Worm (Caenorhabditis elegans) whole organism, L3 larva: ENCODE data around the gene nlp-81.

Experiments used
- R02D3.7 ChIP-seq: fragments of 150-350 bp; optimal IDR thresholded peaks from 2 replicates; lab custom pipeline; 2014; ENCODE audit warnings: missing biosample characterization, missing genetic modification characterization
- aly-2 ChIP-seq: fragments of 150-350 bp; optimal IDR thresholded peaks from 2 replicates; lab custom pipeline; 2014; ENCODE audit warnings: missing biosample characterization, missing genetic modification characterization
- ama-1 ChIP-seq: fragments of 150-350 bp; optimal IDR thresholded peaks from 2 replicates; lab custom pipeline; 2018
- ceh-28 ChIP-seq: fragments of 150-350 bp; optimal IDR thresholded peaks from 2 replicates; lab custom pipeline; 2014; ENCODE audit warnings: missing biosample characterization, missing genetic modification reagents, missing genetic modification characterization
- ceh-9 ChIP-seq: sonication (generic microtip); optimal IDR thresholded peaks from 2 replicates; lab custom pipeline; 2018; ENCODE audit warnings: missing biosample characterization, missing genetic modification characterization
- elt-3 ChIP-seq, 3 experiments: fragments of 150-350 bp in 1 of 3; sonication (generic microtip) in 2 of 3; optimal IDR thresholded peaks; 2 replicates in 2 of 3; 4 replicates in 1 of 3; lab custom pipeline; 2014 to 2017; ENCODE audit warnings: missing biosample characterization in 3 of 3, missing genetic modification characterization in 3 of 3
- nhr-11 ChIP-seq: fragments of 150-350 bp; optimal IDR thresholded peaks from 2 replicates; lab custom pipeline; 2014; ENCODE audit warnings: missing biosample characterization, missing genetic modification characterization
- nhr-12 ChIP-seq: fragments of 150-350 bp; optimal IDR thresholded peaks from 2 replicates; lab custom pipeline; 2014; ENCODE audit warnings: missing biosample characterization, missing genetic modification characterization
- nhr-237 ChIP-seq: fragments of 150-350 bp; optimal IDR thresholded peaks from 2 replicates; lab custom pipeline; 2014; ENCODE audit warnings: missing biosample characterization, missing genetic modification characterization
- nhr-76 ChIP-seq: fragments of 150-350 bp; sonication (generic microtip); optimal IDR thresholded peaks from 5 replicates; lab custom pipeline; 2014; ENCODE audit warnings: missing biosample characterization, missing genetic modification characterization
- unc-39 ChIP-seq: sonication (generic microtip); optimal IDR thresholded peaks from 4 replicates; lab custom pipeline; 2017; ENCODE audit warnings: missing biosample characterization, missing genetic modification characterization
- ztf-11 ChIP-seq: fragments of 150-350 bp; optimal IDR thresholded peaks from 2 replicates; lab custom pipeline; 2014; ENCODE audit warnings: missing biosample characterization, missing genetic modification characterization

DNA sequence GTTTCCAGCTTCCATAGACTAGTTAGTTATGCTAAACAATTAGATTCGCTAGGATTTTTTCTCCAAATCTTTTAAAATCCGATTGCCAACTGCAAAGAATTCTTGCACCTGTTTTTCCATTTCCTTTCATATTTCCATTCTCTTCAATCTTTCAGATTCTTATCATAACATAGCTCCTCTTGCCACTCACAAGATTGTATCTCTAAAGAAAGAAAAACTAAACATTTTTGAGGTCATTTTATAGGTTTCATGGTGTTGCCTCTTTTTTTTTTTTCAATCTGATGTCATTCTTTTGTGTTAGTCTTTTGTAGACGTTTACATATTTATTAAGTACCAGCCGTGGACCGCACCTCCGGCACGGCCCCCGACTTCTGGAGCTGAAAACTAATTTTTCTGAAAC is 10.6 kb downstream of the nlp-81 start:
- TF ChIP-seq elt-3 (tag; optimal IDR thresholded peaks at IDR 0.05; lab: Kevin White, UChicago) (no peak), ama-1 (lab: Kevin White, UChicago) (no peak), unc-39 (tag; lab: Kevin White, UChicago) (no peak), ceh-28 (tag; lab: Kevin White, UChicago) (no peak), aly-2 (tag; lab: Kevin White, UChicago) (no peak), nhr-237 (tag; lab: Kevin White, UChicago) (no peak), nhr-76 (tag; lab: Kevin White, UChicago) (no peak), ceh-9 (tag; lab: Kevin White, UChicago) (no peak), nhr-12 (no peak), R02D3.7 (tag; lab: Kevin White, UChicago) (no peak), nhr-11 (tag; lab: Kevin White, UChicago) (no peak), ztf-11 (tag; lab: Kevin White, UChicago) (no peak)
